Worm (Caenorhabditis elegans): ENCODE data around the gene bre-3.
A peak's percentile ranks its signal among the peaks of the same experiment; 100 is the strongest.

Gene bre-3

ce11 chrIII:9454730-9455129, 30.5 kb downstream of the bre-3 start:
- no peak for TF ChIP-seq snpc-4 (GFP tag; optimal IDR thresholded peaks at IDR 0.05)
- no peak for TF ChIP-seq snpc-4 (tag; optimal IDR thresholded peaks at IDR 0.05)
- no peak for TF ChIP-seq sptf-2 (GFP tag; optimal IDR thresholded peaks at IDR 0.05)
- peak; percentile 50; the same call in 1 of the 2 replicates for TF ChIP-seq cebp-1 (GFP tag; IDR thresholded peaks at IDR 0.05)
- peak; percentile 91 for TF ChIP-seq cebp-1 (tag; optimal IDR thresholded peaks at IDR 0.05)

- TF ChIP-seq Y95B8A.8 (GFP tag; IDR thresholded peaks at IDR 0.05) (0 out of 2 replicates have a peak, but pooled peaks have one; percentile 11), ztf-26 (tag; optimal IDR thresholded peaks at IDR 0.05) (no peak), ceh-91 (GFP tag; IDR thresholded peaks at IDR 0.05) (no peak)
These were observed 31.3 kb downstream of the bre-3 start, which contains the start of gene F54C8.7 for ce11 chrIII:9453962-9454361. Gene F54C8.7, minus strand, starts transcription at chrIII:9454062.

ce11 chrIII:9450933-9451332, 34.3 kb downstream of the bre-3 start:
- TF ChIP-seq madf-6 (GFP tag; IDR thresholded peaks at IDR 0.05) (no peak), snpc-3.4 (tag; optimal IDR thresholded peaks at IDR 0.05) (no peak), K12H6.12 (tag; optimal IDR thresholded peaks at IDR 0.05) (no peak), lin-26 (GFP tag; IDR thresholded peaks at IDR 0.05) (no peak), C06A6.2 (GFP tag; conservative IDR thresholded peaks at IDR 0.05) (no peak), bed-2 (GFP tag; IDR thresholded peaks at IDR 0.05) (no peak), F23B12.7 (tag; optimal IDR thresholded peaks at IDR 0.05; ENCODE audit: insufficient read depth) (no peak), chd-7 (tag; optimal IDR thresholded peaks at IDR 0.05) (no peak), F10E7.11 (tag; optimal IDR thresholded peaks at IDR 0.05) (no peak), hrde-1 (tag; optimal IDR thresholded peaks at IDR 0.05; ENCODE audit: borderline replicate concordance) (no peak), nhr-90 (tag; optimal IDR thresholded peaks at IDR 0.05) (no peak), let-607 (tag; optimal IDR thresholded peaks at IDR 0.05) (no peak), ccch-3 (GFP tag; optimal IDR thresholded peaks at IDR 0.05) (no peak), efl-1 (GFP tag; optimal IDR thresholded peaks at IDR 0.05) (no peak), akir-1 (GFP tag; optimal IDR thresholded peaks at IDR 0.05) (no peak), F57C9.4 (tag; optimal IDR thresholded peaks at IDR 0.05) (no peak), cebp-1 (GFP tag; IDR thresholded peaks at IDR 0.05) (no peak), cebp-1 (tag; optimal IDR thresholded peaks at IDR 0.05) (no peak), F49E8.2 (tag; optimal IDR thresholded peaks at IDR 0.05; ENCODE audit: insufficient read depth) (no peak), F33H1.4 (GFP tag; IDR thresholded peaks at IDR 0.05) (no peak), ztf-22 (GFP tag; optimal IDR thresholded peaks at IDR 0.05) (no peak)

- TF ChIP-seq ceh-40 (GFP tag; IDR thresholded peaks at IDR 0.05) (no peak), ztf-28 (GFP tag; IDR thresholded peaks at IDR 0.05) (no peak), mel-28 (tag; optimal IDR thresholded peaks at IDR 0.05; ENCODE audit: borderline replicate concordance) (no peak), egl-44 (GFP tag; IDR thresholded peaks at IDR 0.05) (no peak), hlh-26 (GFP tag; conservative IDR thresholded peaks at IDR 0.05) (no peak), tbp1 (GFP tag; optimal IDR thresholded peaks at IDR 0.05) (no peak), F10E7.11 (tag; optimal IDR thresholded peaks at IDR 0.05) (no peak), ekl-4 (GFP tag; IDR thresholded peaks at IDR 0.05) (no peak), F39B2.1 (GFP tag; IDR thresholded peaks at IDR 0.05) (no peak), rpc-1 (optimal IDR thresholded peaks at IDR 0.05) (no peak), rpc-1 (tag; optimal IDR thresholded peaks at IDR 0.05) (no peak), ama-1 (optimal IDR thresholded peaks at IDR 0.05) (no peak), ama-1 (GFP tag; optimal IDR thresholded peaks at IDR 0.05) (no peak), rec-8 (tag; optimal IDR thresholded peaks at IDR 0.05) (no peak), Y79H2A.3 (GFP tag; conservative IDR thresholded peaks at IDR 0.05) (no peak), hrde-1 (tag; optimal IDR thresholded peaks at IDR 0.05; ENCODE audit: borderline replicate concordance) (no peak), ets-4 (GFP tag; optimal IDR thresholded peaks at IDR 0.05) (no peak), C17E4.6 (GFP tag; IDR thresholded peaks at IDR 0.05) (no peak), lin-54 (GFP tag; optimal IDR thresholded peaks at IDR 0.05) (no peak), ZK185.1 (tag; optimal IDR thresholded peaks at IDR 0.05; ENCODE audit: poor library complexity, severe bottlenecking) (no peak), xnd-1 (tag; optimal IDR thresholded peaks at IDR 0.05) (no peak)
These were observed 35.4 kb downstream of the bre-3 start, which contains the start of gene F54C8.6 for ce11 chrIII:9449831-9450230. Gene F54C8.6, minus strand, starts transcription at chrIII:9449931.
